Worm (Caenorhabditis elegans) whole organism, L2 larva: ENCODE measurements around the gene oef-1.

ENCODE experiments used
- C34F6.9 ChIP-seq: fragments of 150-350 bp; optimal IDR thresholded peaks from 2 replicates; lab custom pipeline; 2014; ENCODE audit warnings: missing biosample characterization, missing genetic modification characterization
- F13H6.1 ChIP-seq: sonication (generic microtip); optimal IDR thresholded peaks from 2 replicates; lab custom pipeline; 2016; ENCODE audit warnings: missing genetic modification characterization, missing compliant biosample characterization
- R02D3.7 ChIP-seq: fragments of 150-350 bp; optimal IDR thresholded peaks from 2 replicates; lab custom pipeline; 2014; ENCODE audit warnings: missing biosample characterization, missing genetic modification characterization
- Y55F3AM.14 ChIP-seq: fragments of 200-800 bp; sonication (Bioruptor generic); optimal IDR thresholded peaks from 2 replicates; lab custom pipeline; 2018; ENCODE audit warnings: mild to moderate bottlenecking, missing genetic modification characterization, missing compliant biosample characterization
- ZK546.5 ChIP-seq: sonication (generic microtip); optimal IDR thresholded peaks from 2 replicates; lab custom pipeline; 2017; ENCODE audit warnings: missing biosample characterization, missing genetic modification characterization
- alr-1 ChIP-seq: fragments of 150-350 bp; optimal IDR thresholded peaks from 2 replicates; lab custom pipeline; 2014; ENCODE audit warnings: missing biosample characterization, missing genetic modification characterization
- aly-2 ChIP-seq: fragments of 150-350 bp; optimal IDR thresholded peaks from 2 replicates; lab custom pipeline; 2014; ENCODE audit warnings: missing biosample characterization, missing genetic modification characterization
- ama-1 ChIP-seq: fragments of 150-350 bp; optimal IDR thresholded peaks from 2 replicates; lab custom pipeline; 2018; ENCODE audit warnings: inconsistent platforms
- blmp-1 ChIP-seq: sonication (generic microtip); optimal IDR thresholded peaks from 2 replicates; lab custom pipeline; 2017; ENCODE audit warnings: missing genetic modification characterization, mild to moderate bottlenecking, missing compliant biosample characterization, antibody characterized with exemption, moderate library complexity; ENCODE audit not compliant: insufficient read depth
- ceh-16 ChIP-seq: fragments of 150-350 bp; optimal IDR thresholded peaks from 2 replicates; lab custom pipeline; 2014; ENCODE audit warnings: missing biosample characterization, missing genetic modification characterization
- ceh-82 ChIP-seq: fragments of 150-350 bp; optimal IDR thresholded peaks from 2 replicates; lab custom pipeline; 2014; ENCODE audit warnings: missing biosample characterization, missing genetic modification characterization
- crh-2 ChIP-seq: sonication (generic microtip); optimal IDR thresholded peaks from 2 replicates; lab custom pipeline; 2017; ENCODE audit warnings: missing biosample characterization, missing genetic modification characterization
- dmd-4 ChIP-seq: sonication (generic microtip); optimal IDR thresholded peaks from 2 replicates; lab custom pipeline; 2017; ENCODE audit warnings: missing biosample characterization, missing genetic modification characterization
- egl-27 ChIP-seq: sonication (generic microtip); optimal IDR thresholded peaks from 3 replicates; lab custom pipeline; 2017; ENCODE audit warnings: missing biosample characterization, missing genetic modification reagents, missing genetic modification characterization
- elt-1 ChIP-seq: fragments of 150-350 bp; optimal IDR thresholded peaks from 2 replicates; lab custom pipeline; 2014; ENCODE audit warnings: missing biosample characterization, missing genetic modification characterization
- elt-3 ChIP-seq: sonication (generic microtip); optimal IDR thresholded peaks from 2 replicates; lab custom pipeline; 2017; ENCODE audit warnings: missing biosample characterization, missing genetic modification characterization
- fos-1 ChIP-seq: fragments of 150-350 bp; optimal IDR thresholded peaks from 2 replicates; lab custom pipeline; 2014; ENCODE audit warnings: missing biosample characterization, missing genetic modification characterization
- gmeb-1 ChIP-seq: fragments of 150-350 bp; optimal IDR thresholded peaks from 2 replicates; lab custom pipeline; 2014; ENCODE audit warnings: missing biosample characterization, missing genetic modification characterization
- lin-11 ChIP-seq: fragments of 150-350 bp; sonication (generic microtip); optimal IDR thresholded peaks from 2 replicates; lab custom pipeline; 2014; ENCODE audit warnings: missing biosample characterization, missing genetic modification characterization, inconsistent platforms, mixed read lengths
- lin-13 ChIP-seq: fragments of 150-350 bp; optimal IDR thresholded peaks from 2 replicates; lab custom pipeline; 2014; ENCODE audit warnings: missing biosample characterization, missing genetic modification reagents, missing genetic modification characterization
- lin-39 ChIP-seq: fragments of 150-350 bp; optimal IDR thresholded peaks from 2 replicates; lab custom pipeline; 2014; ENCODE audit warnings: missing biosample characterization, missing genetic modification reagents, missing genetic modification characterization
- lsy-2 ChIP-seq, 2 experiments: fragments of 150-350 bp in 1 of 2; sonication (generic microtip) in 1 of 2; optimal IDR thresholded peaks; 2 replicates each; lab custom pipeline; 2014 to 2017; ENCODE audit warnings: missing biosample characterization in 2 of 2, missing genetic modification characterization in 2 of 2
- mab-5 ChIP-seq: fragments of 150-350 bp; optimal IDR thresholded peaks from 2 replicates; lab custom pipeline; 2014; ENCODE audit warnings: missing biosample characterization, missing genetic modification characterization
- mbf-1 ChIP-seq: sonication (generic microtip); optimal IDR thresholded peaks from 2 replicates; lab custom pipeline; 2017; ENCODE audit warnings: missing biosample characterization, missing genetic modification characterization
- mdl-1 ChIP-seq, 2 experiments: fragments of 150-350 bp in 1 of 2; sonication (generic microtip) in 1 of 2; optimal IDR thresholded peaks; 2 replicates each; lab custom pipeline; 2017; ENCODE audit warnings: missing biosample characterization in 2 of 2, missing genetic modification characterization in 2 of 2
- nhr-10 ChIP-seq: sonication (generic microtip); optimal IDR thresholded peaks from 2 replicates; lab custom pipeline; 2017; ENCODE audit warnings: missing biosample characterization, missing genetic modification characterization
- nhr-11 ChIP-seq: fragments of 150-350 bp; optimal IDR thresholded peaks from 2 replicates; lab custom pipeline; 2014; ENCODE audit warnings: missing biosample characterization, missing genetic modification characterization
- nhr-12 ChIP-seq: fragments of 150-350 bp; optimal IDR thresholded peaks from 2 replicates; lab custom pipeline; 2014; ENCODE audit warnings: missing biosample characterization, missing genetic modification characterization
- nhr-129 ChIP-seq: fragments of 150-350 bp; optimal IDR thresholded peaks from 2 replicates; lab custom pipeline; 2014; ENCODE audit warnings: missing biosample characterization, missing genetic modification characterization
- nhr-21 ChIP-seq: fragments of 150-350 bp; optimal IDR thresholded peaks from 2 replicates; lab custom pipeline; 2014; ENCODE audit warnings: missing biosample characterization, missing genetic modification characterization
- nhr-23 ChIP-seq: fragments of 150-350 bp; optimal IDR thresholded peaks from 2 replicates; lab custom pipeline; 2014; ENCODE audit warnings: missing biosample characterization, missing genetic modification reagents, missing genetic modification characterization
- nhr-237 ChIP-seq: fragments of 150-350 bp; optimal IDR thresholded peaks from 2 replicates; lab custom pipeline; 2014; ENCODE audit warnings: missing biosample characterization, missing genetic modification characterization
- nhr-25 ChIP-seq: fragments of 150-350 bp; sonication (generic microtip); optimal IDR thresholded peaks from 3 replicates; lab custom pipeline; 2014; ENCODE audit warnings: missing biosample characterization, missing genetic modification characterization
- nhr-6 ChIP-seq: fragments of 150-350 bp; optimal IDR thresholded peaks from 2 replicates; lab custom pipeline; 2014; ENCODE audit warnings: missing biosample characterization, missing genetic modification characterization
- nhr-77 ChIP-seq: fragments of 150-350 bp; optimal IDR thresholded peaks from 2 replicates; lab custom pipeline; 2014; ENCODE audit warnings: missing biosample characterization, missing genetic modification characterization
- peb-1 ChIP-seq: fragments of 150-350 bp; optimal IDR thresholded peaks from 2 replicates; lab custom pipeline; 2014; ENCODE audit warnings: missing biosample characterization, missing genetic modification characterization
- sem-4 ChIP-seq: fragments of 150-350 bp; optimal IDR thresholded peaks from 2 replicates; lab custom pipeline; 2014; ENCODE audit warnings: missing biosample characterization, missing genetic modification reagents, missing genetic modification characterization
- skn-1 ChIP-seq: sonication (generic microtip); optimal IDR thresholded peaks from 2 replicates; lab custom pipeline; 2017; ENCODE audit warnings: missing biosample characterization, missing genetic modification characterization
- sma-3 ChIP-seq: sonication (generic microtip); optimal IDR thresholded peaks from 2 replicates; lab custom pipeline; 2016; ENCODE audit warnings: missing genetic modification reagents, missing genetic modification characterization, missing compliant biosample characterization
- sma-9 ChIP-seq, 2 experiments: fragments of 150-350 bp in 1 of 2; sonication (generic microtip) in 1 of 2; optimal IDR thresholded peaks; 2 replicates each; lab custom pipeline; 2014 to 2016; ENCODE audit warnings: missing genetic modification characterization in 2 of 2, mild to moderate bottlenecking in 1 of 2, missing biosample characterization in 1 of 2, missing compliant biosample characterization in 1 of 2, missing genetic modification reagents in 1 of 2, moderate library complexity in 1 of 2
- snpc-4 ChIP-seq: fragments of 150-350 bp; optimal IDR thresholded peaks from 2 replicates; lab custom pipeline; 2014; ENCODE audit warnings: missing biosample characterization, missing genetic modification characterization
- unc-39 ChIP-seq: fragments of 150-350 bp; optimal IDR thresholded peaks from 2 replicates; lab custom pipeline; 2014; ENCODE audit warnings: missing biosample characterization, missing genetic modification characterization
- unc-55 ChIP-seq: fragments of 150-350 bp; sonication (generic microtip); optimal IDR thresholded peaks from 3 replicates; lab custom pipeline; 2014; ENCODE audit warnings: missing biosample characterization, missing genetic modification reagents, missing genetic modification characterization
- unc-62 ChIP-seq: fragments of 150-350 bp; optimal IDR thresholded peaks from 2 replicates; lab custom pipeline; 2014; ENCODE audit warnings: missing biosample characterization, missing genetic modification reagents, missing genetic modification characterization
- zag-1 ChIP-seq: fragments of 150-350 bp; optimal IDR thresholded peaks from 2 replicates; lab custom pipeline; 2014; ENCODE audit warnings: missing biosample characterization, missing genetic modification characterization
- ztf-1 ChIP-seq: fragments of 200-800 bp; sonication (Bioruptor generic); conservative IDR thresholded peaks from 2 replicates; pipeline ENCODE4 v1.3.6; 2022; ENCODE audit warnings: missing genetic modification characterization, missing compliant biosample characterization
- ztf-11 ChIP-seq: sonication (generic microtip); optimal IDR thresholded peaks from 2 replicates; lab custom pipeline; 2017; ENCODE audit warnings: missing biosample characterization, missing genetic modification characterization
- ztf-4 ChIP-seq: fragments of 150-350 bp; optimal IDR thresholded peaks from 2 replicates; lab custom pipeline; 2014; ENCODE audit warnings: missing biosample characterization, missing genetic modification characterization

The oef-1 gene

ce11 chrIV:7568593-7568992 is 20.4 kb downstream of the oef-1 start, which contains the start of gene clec-180:
TSS of gene clec-180 (plus strand) at chrIV:7568893.
- TF ChIP-seq zag-1 (no peak), F13H6.1 (tag; lab: Kevin White, UChicago) (no peak), R02D3.7 (tag; lab: Kevin White, UChicago) (no peak), unc-62 (no peak), peb-1 (no peak), lin-11 (tag; lab: Kevin White, UChicago) (no peak), crh-2 (tag; lab: Kevin White, UChicago) (no peak), blmp-1 (tag; lab: Kevin White, UChicago) (no peak), skn-1 (no peak), Y55F3AM.14 (GFP tag; lab: Kevin White, UChicago) (no peak), sem-4 (no peak), ztf-4 (no peak), alr-1 (tag; lab: Kevin White, UChicago) (no peak), nhr-77 (tag; lab: Kevin White, UChicago) (no peak), nhr-10 (tag; lab: Kevin White, UChicago) (no peak)

ce11 chrIV:7573944-7574343 is 25.7 kb downstream of the oef-1 start:
- TF ChIP-seq lin-11 (tag; lab: Kevin White, UChicago) = peak; percentile 10
- peak; percentile 77 for TF ChIP-seq sma-3
- TF ChIP-seq unc-55 (GFP tag; lab: Kevin White, UChicago) = peak; percentile 78
- TF ChIP-seq lin-13 (GFP tag; lab: Kevin White, UChicago) = peak; percentile 50
- TF ChIP-seq unc-39 = no peak
- TF ChIP-seq ztf-1 = no peak
- TF ChIP-seq ZK546.5 (tag; lab: Kevin White, UChicago) = no peak
- peak; percentile 45 for TF ChIP-seq zag-1
- TF ChIP-seq Y55F3AM.14 (GFP tag; lab: Kevin White, UChicago) = peak; percentile 70
- TF ChIP-seq ztf-11 = no peak
- TF ChIP-seq nhr-12 = no peak
- TF ChIP-seq nhr-11 (tag; lab: Kevin White, UChicago) = no peak
- TF ChIP-seq sem-4 = peak; percentile 83
- TF ChIP-seq elt-1 (tag; lab: Kevin White, UChicago) = no peak
- no peak for TF ChIP-seq unc-62
- peak; percentile 28 for TF ChIP-seq nhr-10 (tag; lab: Kevin White, UChicago)
- TF ChIP-seq ceh-16 (tag; lab: Kevin White, UChicago) = no peak
- no peak for TF ChIP-seq mdl-1 (tag; optimal IDR thresholded peaks at IDR 0.05; lab: Kevin White, UChicago)
- peak; percentile 83 for TF ChIP-seq nhr-129
- peak; percentile 60 to 77 for TF ChIP-seq lsy-2 (tag; optimal IDR thresholded peaks at IDR 0.05; lab: Kevin White, UChicago)
- no peak for TF ChIP-seq aly-2 (tag; lab: Kevin White, UChicago)
- peak; percentile 63 for TF ChIP-seq F13H6.1 (tag; lab: Kevin White, UChicago)
- TF ChIP-seq elt-3 (tag; lab: Kevin White, UChicago) = no peak
- peak; percentile 66 for TF ChIP-seq gmeb-1 (tag; lab: Kevin White, UChicago)
- TF ChIP-seq ceh-82 (tag; lab: Kevin White, UChicago) = no peak
- TF ChIP-seq alr-1 (tag; lab: Kevin White, UChicago) = no peak
- TF ChIP-seq egl-27 (tag; lab: Kevin White, UChicago) = peak; percentile 62
- peak; percentile 30 for TF ChIP-seq mab-5 (tag; lab: Kevin White, UChicago)
- no peak for TF ChIP-seq mbf-1
- TF ChIP-seq skn-1 = no peak
- TF ChIP-seq nhr-237 (tag; lab: Kevin White, UChicago) = no peak
- peak; percentile 79 for TF ChIP-seq nhr-21 (tag; lab: Kevin White, UChicago)
- peak; percentile 72 for TF ChIP-seq fos-1 (tag; lab: Kevin White, UChicago)
- peak; percentile 66 for TF ChIP-seq crh-2 (tag; lab: Kevin White, UChicago)
- TF ChIP-seq ztf-4 = peak; percentile 51
- no peak for TF ChIP-seq snpc-4 (tag; lab: Kevin White, UChicago)
- peak; percentile 71 for TF ChIP-seq C34F6.9 (tag; lab: Kevin White, UChicago)
- TF ChIP-seq nhr-6 (tag; lab: Kevin White, UChicago) = peak; percentile 36
- TF ChIP-seq nhr-25 (tag; lab: Kevin White, UChicago) = peak; percentile 59
- peak; percentile 79 for TF ChIP-seq sma-9 (GFP tag; optimal IDR thresholded peaks at IDR 0.05; lab: Kevin White, UChicago)
- TF ChIP-seq sma-9 (tag; optimal IDR thresholded peaks at IDR 0.05; lab: Kevin White, UChicago) = no peak
- TF ChIP-seq R02D3.7 (tag; lab: Kevin White, UChicago) = no peak
- no peak for TF ChIP-seq nhr-23
- TF ChIP-seq nhr-77 (tag; lab: Kevin White, UChicago) = no peak
- TF ChIP-seq peb-1 = no peak
- TF ChIP-seq blmp-1 (tag; lab: Kevin White, UChicago) = peak; percentile 22
- TF ChIP-seq dmd-4 (tag; lab: Kevin White, UChicago) = no peak
- no peak for TF ChIP-seq lin-39 (tag; lab: Kevin White, UChicago)
- TF ChIP-seq ama-1 (lab: Kevin White, UChicago) = peak; percentile 11
- TF ChIP-seq, all 48 proteins: peak for 24
